Worm (Caenorhabditis elegans): ENCODE results near the gene rpb-12.

Gene rpb-12

DNA sequence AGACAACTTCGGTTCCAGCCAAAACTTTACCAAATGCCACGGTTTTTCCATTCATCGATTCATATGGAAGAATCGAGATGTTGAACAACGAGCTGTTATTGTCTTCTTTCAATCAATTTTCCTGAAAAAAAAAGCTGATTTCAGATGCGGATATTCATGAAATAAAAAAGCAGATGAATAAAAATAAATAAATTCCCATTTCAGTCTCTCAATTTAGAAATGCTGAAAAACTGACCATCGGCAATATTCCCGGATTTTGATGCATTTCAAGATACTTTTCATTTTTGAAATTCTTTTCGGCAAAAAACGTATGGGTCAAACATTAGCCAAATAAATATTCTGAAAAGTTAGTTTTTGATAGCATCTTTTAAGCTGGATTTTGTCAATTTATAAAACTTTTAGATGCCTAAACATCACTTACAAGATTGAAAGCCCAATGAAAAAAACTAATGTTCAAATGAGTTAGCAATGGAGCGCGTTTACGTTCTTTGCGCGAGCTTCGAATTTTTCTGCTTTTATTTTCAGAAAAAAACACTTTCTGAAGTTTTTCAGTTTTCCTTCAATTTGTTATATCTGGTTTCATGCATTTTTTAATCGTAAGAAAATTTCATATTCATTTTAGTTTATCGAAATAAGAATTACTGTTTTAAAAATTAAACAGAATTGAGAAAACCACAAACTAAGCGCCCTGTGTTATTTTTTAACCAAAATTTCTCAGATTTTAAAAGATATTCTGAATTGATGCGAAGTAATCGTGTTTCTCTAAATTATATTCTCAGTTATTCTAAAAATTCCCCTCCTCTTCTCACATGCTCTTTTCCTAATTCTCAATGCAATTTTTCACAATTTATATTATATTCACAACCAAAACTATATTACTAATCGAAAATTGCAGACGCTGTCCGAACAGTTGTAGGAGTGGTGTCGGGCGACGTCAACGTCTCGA lies 42.3 kb downstream of the rpb-12 start, which contains the start of the genes C01F6.14 and fem-3:
Gene C01F6.14 (minus strand): TSS at position 51 of the 946 bp plus-strand sequence.
Gene fem-3 (plus strand): TSS at position 896 of the 946 bp plus-strand sequence.
- TF ChIP-seq mab-5 (tag; optimal IDR thresholded peaks at IDR 0.05) (peak; percentile 6), lin-32 (GFP tag; optimal IDR thresholded peaks at IDR 0.05) (no peak)

DNA sequence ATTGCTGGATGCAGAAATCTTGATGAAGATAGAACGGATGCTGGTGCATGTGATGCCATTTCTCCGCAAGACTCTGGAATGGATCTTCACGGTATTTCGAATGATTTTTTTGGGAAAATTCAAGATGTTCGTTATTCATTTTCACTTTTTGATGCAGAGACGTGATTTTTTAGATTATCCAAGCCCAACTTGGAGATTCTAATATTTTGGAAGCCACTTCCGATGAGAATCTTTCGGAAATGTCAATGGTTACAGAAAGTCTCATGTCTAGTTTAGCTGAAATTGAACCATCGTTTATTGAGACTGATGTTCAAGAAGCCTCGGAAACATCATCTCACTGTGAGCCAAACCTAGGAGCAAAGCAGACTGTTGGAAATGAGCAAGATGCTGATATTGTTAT lies 45.8 kb downstream of the rpb-12 start:
- no peak for TF ChIP-seq unc-39 (tag; optimal IDR thresholded peaks at IDR 0.05)
- TF ChIP-seq snpc-4 (tag; optimal IDR thresholded peaks at IDR 0.05) = no peak
- no peak for TF ChIP-seq ceh-83 (GFP tag; optimal IDR thresholded peaks at IDR 0.05)
- TF ChIP-seq zip-8 (tag; optimal IDR thresholded peaks at IDR 0.05) = no peak
- no peak for TF ChIP-seq elt-1 (tag; optimal IDR thresholded peaks at IDR 0.05; ENCODE audit: borderline replicate concordance, insufficient read depth)
- TF ChIP-seq elt-3 (tag; optimal IDR thresholded peaks at IDR 0.05) = no peak
- TF ChIP-seq flh-1 (GFP tag; optimal IDR thresholded peaks at IDR 0.05) = no peak
- no peak for TF ChIP-seq nhr-2 (tag; optimal IDR thresholded peaks at IDR 0.05)
- no peak for TF ChIP-seq pha-4 (tag; optimal IDR thresholded peaks at IDR 0.05)
- no peak for TF ChIP-seq bed-3 (GFP tag; optimal IDR thresholded peaks at IDR 0.05)
- no peak for TF ChIP-seq lin-32 (GFP tag; optimal IDR thresholded peaks at IDR 0.05)
- no peak for TF ChIP-seq mls-2 (tag; optimal IDR thresholded peaks at IDR 0.05)
- no peak for TF ChIP-seq unc-120 (tag; optimal IDR thresholded peaks at IDR 0.05; ENCODE audit: poor library complexity, severe bottlenecking)
- no peak for TF ChIP-seq ham-2 (GFP tag; optimal IDR thresholded peaks at IDR 0.05)
- no peak for TF ChIP-seq lin-13 (tag; optimal IDR thresholded peaks at IDR 0.05)
- no peak for TF ChIP-seq nhr-28 (tag; optimal IDR thresholded peaks at IDR 0.05)
- TF ChIP-seq unc-62 (GFP tag; optimal IDR thresholded peaks at IDR 0.05) = no peak
- TF ChIP-seq mep-1 (tag; optimal IDR thresholded peaks at IDR 0.05) = no peak

DNA sequence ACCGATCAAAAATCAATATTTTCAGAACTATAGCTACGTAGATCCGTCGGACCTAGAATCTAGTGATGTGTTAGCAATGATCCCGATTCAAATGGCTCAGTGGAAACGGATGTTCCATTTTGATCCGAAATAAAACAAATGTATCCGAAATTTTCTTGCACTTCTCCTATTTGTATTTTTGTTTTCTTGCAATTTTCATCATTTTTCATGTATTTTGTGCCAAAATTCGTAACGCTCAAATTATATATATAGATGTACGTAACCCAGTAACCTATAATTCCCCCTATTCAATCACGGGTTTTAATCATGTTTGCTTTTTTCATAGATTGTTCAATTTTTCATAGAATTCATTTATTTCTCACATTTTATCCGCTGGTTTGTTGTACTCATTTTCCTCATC lies 47.7 kb downstream of the rpb-12 start, which contains the start of gene gldi-10:
Gene gldi-10 (plus strand): TSS at position 301 of the 400 bp plus-strand sequence.
- TF ChIP-seq nhr-28 (tag; optimal IDR thresholded peaks at IDR 0.05) (no peak), bed-3 (GFP tag; optimal IDR thresholded peaks at IDR 0.05) (no peak), ceh-43 (GFP tag; optimal IDR thresholded peaks at IDR 0.05) (no peak), mab-5 (tag; optimal IDR thresholded peaks at IDR 0.05) (no peak), blmp-1 (tag; optimal IDR thresholded peaks at IDR 0.05) (no peak), unc-62 (GFP tag; optimal IDR thresholded peaks at IDR 0.05) (no peak), snpc-4 (tag; optimal IDR thresholded peaks at IDR 0.05) (no peak), ces-1 (GFP tag; optimal IDR thresholded peaks at IDR 0.05) (no peak)

Measured in whole organism, mixed stage, embryonic.